Worm (Caenorhabditis elegans) whole organism, mixed stage, embryonic: ENCODE measurements around the gene C06C3.10.

Source experiments
- M03D4.4 ChIP-seq: sonication (generic microtip); optimal IDR thresholded peaks from 2 replicates; lab custom pipeline; 2017; ENCODE audit warnings: mild to moderate bottlenecking, missing genetic modification characterization, missing compliant biosample characterization
- bed-3 ChIP-seq: fragments of 200-800 bp; sonication (Bioruptor generic); optimal IDR thresholded peaks from 3 replicates; lab custom pipeline; 2018; ENCODE audit warnings: mild to moderate bottlenecking, missing genetic modification characterization, moderate library complexity, missing compliant biosample characterization
- blmp-1 ChIP-seq: fragments of 150-350 bp; optimal IDR thresholded peaks from 2 replicates; lab custom pipeline; 2014; ENCODE audit warnings: missing biosample characterization, missing genetic modification characterization
- ceh-39 ChIP-seq: fragments of 150-350 bp; optimal IDR thresholded peaks from 2 replicates; lab custom pipeline; 2014; ENCODE audit warnings: missing biosample characterization, missing genetic modification characterization
- ceh-43 ChIP-seq: fragments of 200-800 bp; sonication (Bioruptor generic); optimal IDR thresholded peaks from 2 replicates; lab custom pipeline; 2018; ENCODE audit warnings: mild to moderate bottlenecking, missing genetic modification characterization, moderate library complexity, missing compliant biosample characterization
- ceh-83 ChIP-seq: fragments of 200-800 bp; sonication (Bioruptor generic); optimal IDR thresholded peaks from 2 replicates; lab custom pipeline; 2018; ENCODE audit warnings: mild to moderate bottlenecking, missing genetic modification characterization, missing compliant biosample characterization
- ces-1 ChIP-seq: fragments of 150-350 bp; optimal IDR thresholded peaks from 2 replicates; lab custom pipeline; 2014; ENCODE audit warnings: missing biosample characterization, missing genetic modification reagents, missing genetic modification characterization
- cnd-1 ChIP-seq: fragments of 200-800 bp; sonication (Bioruptor generic); optimal IDR thresholded peaks from 2 replicates; lab custom pipeline; 2018; ENCODE audit warnings: mild to moderate bottlenecking, missing genetic modification characterization, missing compliant biosample characterization
- drap-1 ChIP-seq: fragments of 200-800 bp; sonication (Bioruptor generic); optimal IDR thresholded peaks from 3 replicates; lab custom pipeline; 2018; ENCODE audit warnings: mild to moderate bottlenecking, missing genetic modification characterization, missing compliant biosample characterization
- elt-1 ChIP-seq: sonication (generic microtip); optimal IDR thresholded peaks from 2 replicates; lab custom pipeline; 2017; ENCODE audit warnings: missing genetic modification characterization, mild to moderate bottlenecking, missing compliant biosample characterization, antibody characterized with exemption, moderate library complexity, borderline replicate concordance; ENCODE audit not compliant: insufficient read depth
- elt-3 ChIP-seq: fragments of 150-350 bp; optimal IDR thresholded peaks from 2 replicates; lab custom pipeline; 2014; ENCODE audit warnings: missing biosample characterization, missing genetic modification characterization
- flh-1 ChIP-seq: fragments of 200-800 bp; sonication (Bioruptor generic); optimal IDR thresholded peaks from 2 replicates; lab custom pipeline; 2018; ENCODE audit warnings: mild to moderate bottlenecking, missing genetic modification characterization, moderate library complexity, missing compliant biosample characterization
- ham-2 ChIP-seq: fragments of 200-800 bp; sonication (Bioruptor generic); optimal IDR thresholded peaks from 2 replicates; lab custom pipeline; 2018; ENCODE audit warnings: mild to moderate bottlenecking, missing genetic modification characterization, missing compliant biosample characterization
- hlh-1 ChIP-seq: fragments of 150-350 bp; optimal IDR thresholded peaks from 2 replicates; lab custom pipeline; 2014; ENCODE audit warnings: missing biosample characterization, missing genetic modification reagents, missing genetic modification characterization
- lin-13 ChIP-seq: fragments of 150-350 bp; optimal IDR thresholded peaks from 2 replicates; lab custom pipeline; 2014; ENCODE audit warnings: missing biosample characterization, missing genetic modification characterization
- lin-32 ChIP-seq: fragments of 200-800 bp; sonication (Bioruptor generic); optimal IDR thresholded peaks from 2 replicates; lab custom pipeline; 2018; ENCODE audit warnings: mild to moderate bottlenecking, missing genetic modification characterization, missing compliant biosample characterization
- lsy-2 ChIP-seq: fragments of 150-350 bp; optimal IDR thresholded peaks from 2 replicates; lab custom pipeline; 2014; ENCODE audit warnings: missing biosample characterization, missing genetic modification characterization
- mep-1 ChIP-seq: fragments of 150-350 bp; optimal IDR thresholded peaks from 2 replicates; lab custom pipeline; 2017; ENCODE audit warnings: missing biosample characterization, missing genetic modification reagents, missing genetic modification characterization, inconsistent platforms
- nhr-12 ChIP-seq: fragments of 150-350 bp; optimal IDR thresholded peaks from 2 replicates; lab custom pipeline; 2014; ENCODE audit warnings: missing biosample characterization, missing genetic modification characterization
- nhr-2 ChIP-seq: fragments of 150-350 bp; optimal IDR thresholded peaks from 2 replicates; lab custom pipeline; 2014; ENCODE audit warnings: missing biosample characterization, missing genetic modification characterization
- nhr-237 ChIP-seq: fragments of 150-350 bp; optimal IDR thresholded peaks from 2 replicates; lab custom pipeline; 2014; ENCODE audit warnings: missing biosample characterization, missing genetic modification characterization
- nhr-28 ChIP-seq: fragments of 150-350 bp; optimal IDR thresholded peaks from 2 replicates; lab custom pipeline; 2014; ENCODE audit warnings: missing biosample characterization, missing genetic modification characterization
- nhr-76 ChIP-seq: sonication (generic microtip); optimal IDR thresholded peaks from 2 replicates; lab custom pipeline; 2017; ENCODE audit warnings: missing biosample characterization, missing genetic modification characterization
- pha-4 ChIP-seq: fragments of 150-350 bp; optimal IDR thresholded peaks from 2 replicates; lab custom pipeline; 2018; ENCODE audit warnings: missing biosample characterization, missing genetic modification reagents, missing genetic modification characterization
- sem-2 ChIP-seq: fragments of 200-800 bp; sonication (Bioruptor generic); optimal IDR thresholded peaks from 2 replicates; lab custom pipeline; 2018; ENCODE audit warnings: mild to moderate bottlenecking, missing genetic modification characterization, missing compliant biosample characterization
- snpc-4 ChIP-seq: fragments of 150-350 bp; optimal IDR thresholded peaks from 2 replicates; lab custom pipeline; 2014; ENCODE audit warnings: missing biosample characterization, missing genetic modification characterization
- sptf-1 ChIP-seq: sonication (generic microtip); optimal IDR thresholded peaks from 2 replicates; lab custom pipeline; 2017; ENCODE audit warnings: mild to moderate bottlenecking, missing genetic modification characterization, moderate library complexity, missing compliant biosample characterization
- tbx-8 ChIP-seq: fragments of 200-800 bp; sonication (Bioruptor generic); optimal IDR thresholded peaks from 2 replicates; lab custom pipeline; 2018; ENCODE audit warnings: mild to moderate bottlenecking, missing genetic modification characterization, moderate library complexity, missing compliant biosample characterization
- unc-120 ChIP-seq: sonication (generic microtip); optimal IDR thresholded peaks from 2 replicates; lab custom pipeline; 2017; ENCODE audit warnings: missing genetic modification characterization, missing compliant biosample characterization; ENCODE audit not compliant: poor library complexity, severe bottlenecking
- unc-39 ChIP-seq: fragments of 150-350 bp; optimal IDR thresholded peaks from 2 replicates; lab custom pipeline; 2014; ENCODE audit warnings: missing biosample characterization, missing genetic modification characterization
- unc-62 ChIP-seq: fragments of 150-350 bp; optimal IDR thresholded peaks from 2 replicates; lab custom pipeline; 2014; ENCODE audit warnings: missing biosample characterization, missing genetic modification reagents, missing genetic modification characterization
- zip-8 ChIP-seq: fragments of 150-350 bp; optimal IDR thresholded peaks from 2 replicates; lab custom pipeline; 2014; ENCODE audit warnings: missing biosample characterization, missing genetic modification characterization
- ztf-11 ChIP-seq: fragments of 150-350 bp; optimal IDR thresholded peaks from 2 replicates; lab custom pipeline; 2014; ENCODE audit warnings: missing biosample characterization, missing genetic modification characterization

Gene C06C3.10

DNA sequence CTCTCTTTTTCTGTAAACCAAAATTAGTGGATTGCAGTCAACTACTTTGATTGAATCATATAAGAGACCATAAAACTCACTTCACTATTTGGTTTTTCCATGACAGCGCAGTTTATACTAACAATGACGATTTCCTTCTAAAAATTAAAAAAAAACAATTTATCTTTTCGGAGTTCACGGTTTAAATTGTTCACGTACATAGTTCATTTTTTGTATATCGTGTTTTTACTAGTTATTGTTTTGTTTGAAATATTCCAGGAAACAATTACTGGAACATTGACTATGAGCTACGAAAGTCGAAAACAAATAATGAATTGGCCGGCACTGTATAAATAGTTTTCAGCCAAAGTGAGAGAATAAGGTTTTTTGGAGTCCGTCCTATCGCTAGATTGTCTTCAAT lies 15.7 kb upstream of the C06C3.10 start, which contains the start of gene lido-17:
TSS of gene lido-17 (minus strand) at position 101 of the 400 bp plus-strand sequence.
- TF ChIP-seq blmp-1 (tag; lab: Kevin White, UChicago) (no peak), drap-1 (no peak), flh-1 (GFP tag; lab: Kevin White, UChicago) (no peak), unc-62 (GFP tag; lab: Kevin White, UChicago) (no peak), nhr-12 (no peak), ces-1 (GFP tag; lab: Kevin White, UChicago) (no peak), lin-13 (tag; lab: Kevin White, UChicago) (no peak), nhr-76 (tag; lab: Kevin White, UChicago) (no peak), bed-3 (GFP tag; lab: Kevin White, UChicago) (no peak), lsy-2 (tag; lab: Kevin White, UChicago) (no peak), sem-2 (no peak), mep-1 (no peak), nhr-2 (tag; lab: Kevin White, UChicago) (no peak), snpc-4 (tag; lab: Kevin White, UChicago) (no peak)

DNA sequence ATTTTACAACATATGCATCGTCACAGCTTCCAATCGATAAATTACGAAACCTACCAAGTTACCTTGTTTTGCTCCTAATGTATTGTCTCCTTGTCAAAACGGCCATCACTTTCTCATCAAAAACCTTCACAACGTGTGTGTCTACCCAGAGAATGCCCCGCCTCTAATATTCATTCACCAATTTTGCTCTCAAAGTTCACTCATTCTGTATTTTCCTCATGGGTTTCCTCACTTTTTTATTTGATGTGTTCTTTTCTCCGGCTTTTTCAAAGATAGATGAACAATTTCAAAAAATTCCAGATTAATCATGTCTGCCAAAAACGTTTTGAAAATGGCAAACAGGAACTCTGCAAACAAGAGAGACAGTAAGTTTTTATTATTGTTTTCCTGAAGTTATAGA lies 8.2 kb upstream of the C06C3.10 start, which contains the start of gene C06C3.7:
TSS of gene C06C3.7 (plus strand) at position 301 of the 400 bp plus-strand sequence.
- no peak for TF ChIP-seq hlh-1 (tag; lab: Kevin White, UChicago)
- no peak for TF ChIP-seq lin-32 (GFP tag; lab: Kevin White, UChicago)
- no peak for TF ChIP-seq nhr-12
- TF ChIP-seq nhr-28 (tag; lab: Kevin White, UChicago), result no peak
- TF ChIP-seq unc-39 (tag; lab: Kevin White, UChicago), result no peak
- no peak for TF ChIP-seq nhr-237 (tag; lab: Kevin White, UChicago)

DNA sequence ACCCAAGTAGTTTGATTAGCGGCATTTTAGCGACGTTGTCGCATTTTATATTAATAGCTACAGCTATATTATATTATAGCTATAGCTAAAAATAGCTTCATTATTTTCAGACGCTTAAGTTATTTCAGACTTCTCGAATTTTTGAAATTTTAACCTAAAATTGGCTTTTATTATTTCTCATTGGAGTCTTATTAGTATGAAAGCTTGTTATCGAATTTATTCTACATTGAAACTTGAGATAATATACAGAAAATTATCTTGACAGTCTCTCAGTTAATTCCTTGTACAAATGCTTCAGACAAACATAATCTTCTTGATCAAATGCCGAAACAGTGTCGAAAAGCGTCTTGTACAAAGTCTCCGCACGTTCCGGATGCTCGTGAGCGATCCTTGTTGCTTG lies 2.7 kb upstream of the C06C3.10 start, which contains the start of gene srh-48:
TSS of gene srh-48 (plus strand) at position 301 of the 400 bp plus-strand sequence.
- no peak for TF ChIP-seq elt-3 (tag; lab: Kevin White, UChicago)
- no peak for TF ChIP-seq nhr-2 (tag; lab: Kevin White, UChicago)
- TF ChIP-seq unc-120, result no peak
- no peak for TF ChIP-seq ham-2 (GFP tag; lab: Kevin White, UChicago)
- no peak for TF ChIP-seq flh-1 (GFP tag; lab: Kevin White, UChicago)
- no peak for TF ChIP-seq unc-62 (GFP tag; lab: Kevin White, UChicago)
- TF ChIP-seq elt-1 (tag; lab: Kevin White, UChicago), result no peak
- TF ChIP-seq tbx-8 (GFP tag; lab: Kevin White, UChicago), result no peak
- TF ChIP-seq cnd-1, result no peak
- no peak for TF ChIP-seq sptf-1
- no peak for TF ChIP-seq ceh-43 (GFP tag; lab: Kevin White, UChicago)
- TF ChIP-seq ceh-83 (GFP tag; lab: Kevin White, UChicago), result no peak
- no peak for TF ChIP-seq ces-1 (GFP tag; lab: Kevin White, UChicago)
- no peak for TF ChIP-seq zip-8
- TF ChIP-seq drap-1, result no peak
- no peak for TF ChIP-seq lin-13 (tag; lab: Kevin White, UChicago)
- no peak for TF ChIP-seq nhr-237 (tag; lab: Kevin White, UChicago)
- no peak for TF ChIP-seq ceh-39 (tag; lab: Kevin White, UChicago)
- no peak for TF ChIP-seq nhr-12
- TF ChIP-seq, all 35 proteins: peak for 0

DNA sequence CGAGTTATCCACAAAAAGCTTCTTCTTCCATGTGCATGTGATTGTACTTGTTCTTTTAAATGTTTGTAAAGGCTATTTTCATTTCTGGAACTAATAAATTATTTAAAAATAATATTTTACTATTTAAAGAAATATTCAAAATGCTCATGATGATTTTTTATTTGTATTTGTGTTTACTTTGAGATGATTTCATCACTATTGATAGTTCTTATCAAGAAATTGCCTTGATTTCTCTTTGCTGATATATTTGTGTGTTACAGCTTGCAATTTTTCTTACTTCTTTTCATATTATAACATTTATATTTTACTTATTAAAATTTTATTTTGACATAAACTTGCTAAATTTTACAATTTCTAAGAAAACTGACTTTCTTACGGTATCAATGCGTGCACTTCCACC lies 1.1 kb upstream of the C06C3.10 start:
- TF ChIP-seq drap-1, result no peak
- TF ChIP-seq, all 35 proteins: peak for 0

DNA sequence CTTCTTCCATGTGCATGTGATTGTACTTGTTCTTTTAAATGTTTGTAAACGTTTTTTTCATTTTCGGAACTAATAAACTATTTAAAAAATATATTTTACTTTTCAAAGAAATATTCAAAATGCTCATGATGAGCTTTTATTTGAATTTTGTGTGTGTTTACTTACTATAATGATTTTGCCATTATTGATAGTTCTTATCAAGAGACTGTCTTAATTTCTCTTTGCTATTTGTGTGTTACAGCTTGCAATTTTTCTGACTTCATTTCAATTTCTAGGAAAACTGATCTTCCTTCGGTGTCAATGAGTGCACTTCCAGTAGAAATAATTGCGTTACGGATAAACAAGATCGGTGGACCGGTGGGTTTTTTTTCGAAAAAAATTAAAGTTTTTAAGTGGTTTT lies 2.3 kb downstream of the C06C3.10 start, which contains the start of gene C06C3.12:
TSS of gene C06C3.12 (plus strand) at position 301 of the 400 bp plus-strand sequence.
- TF ChIP-seq sptf-1, result no peak
- no peak for TF ChIP-seq M03D4.4 (tag; lab: Kevin White, UChicago)
- no peak for TF ChIP-seq blmp-1 (tag; lab: Kevin White, UChicago)
- no peak for TF ChIP-seq ceh-39 (tag; lab: Kevin White, UChicago)
- no peak for TF ChIP-seq snpc-4 (tag; lab: Kevin White, UChicago)
- no peak for TF ChIP-seq unc-39 (tag; lab: Kevin White, UChicago)
- no peak for TF ChIP-seq ztf-11 (tag; lab: Kevin White, UChicago)
- TF ChIP-seq elt-1 (tag; lab: Kevin White, UChicago), result no peak
- no peak for TF ChIP-seq nhr-237 (tag; lab: Kevin White, UChicago)
- TF ChIP-seq nhr-2 (tag; lab: Kevin White, UChicago), result no peak
- TF ChIP-seq ces-1 (GFP tag; lab: Kevin White, UChicago), result no peak
- TF ChIP-seq nhr-28 (tag; lab: Kevin White, UChicago), result no peak
- no peak for TF ChIP-seq nhr-12
- TF ChIP-seq pha-4, result no peak
- no peak for TF ChIP-seq unc-62 (GFP tag; lab: Kevin White, UChicago)
- TF ChIP-seq ham-2 (GFP tag; lab: Kevin White, UChicago), result no peak
- TF ChIP-seq ceh-43 (GFP tag; lab: Kevin White, UChicago), result no peak
